Worm (Caenorhabditis elegans): ENCODE data around the gene ddo-1.

ddo-1 gene

ce11 chrV:17777127-17777526 lies at the start of gene ddo-1:
Gene ddo-1, minus strand, starts transcription at chrV:17777227.
- TF ChIP-seq dao-5 (tag; optimal IDR thresholded peaks at IDR 0.05) = no peak
- no peak for TF ChIP-seq W03F9.2 (tag; optimal IDR thresholded peaks at IDR 0.05)
- TF ChIP-seq him-1 (tag; optimal IDR thresholded peaks at IDR 0.05) = no peak

DNA sequence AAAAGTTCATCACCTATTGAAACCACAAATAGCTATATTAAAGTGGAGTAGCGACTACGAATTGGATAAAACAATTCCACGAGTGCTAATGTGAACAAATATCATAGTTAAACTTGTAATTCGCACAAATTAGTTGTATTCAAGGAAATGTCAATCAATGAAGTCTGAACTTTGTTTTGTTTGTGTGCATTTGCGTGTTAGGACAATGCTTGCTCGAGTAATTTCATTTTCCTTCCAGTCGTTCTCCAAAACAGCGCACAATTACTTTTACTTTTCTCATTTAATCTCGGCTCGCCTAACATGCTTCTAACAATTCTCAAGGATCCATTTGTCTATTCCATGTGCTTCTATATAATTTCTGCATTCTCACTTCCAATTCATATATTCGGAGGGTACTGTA lies 47.6 kb upstream of the ddo-1 start, which contains the start of gene srh-301:
Gene srh-301 (plus strand): TSS at position 301 of the 400 bp plus-strand sequence.
- no peak for TF ChIP-seq him-1 (tag; optimal IDR thresholded peaks at IDR 0.05)
- no peak for TF ChIP-seq dao-5 (tag; optimal IDR thresholded peaks at IDR 0.05)
- no peak for TF ChIP-seq W03F9.2 (tag; optimal IDR thresholded peaks at IDR 0.05)

DNA sequence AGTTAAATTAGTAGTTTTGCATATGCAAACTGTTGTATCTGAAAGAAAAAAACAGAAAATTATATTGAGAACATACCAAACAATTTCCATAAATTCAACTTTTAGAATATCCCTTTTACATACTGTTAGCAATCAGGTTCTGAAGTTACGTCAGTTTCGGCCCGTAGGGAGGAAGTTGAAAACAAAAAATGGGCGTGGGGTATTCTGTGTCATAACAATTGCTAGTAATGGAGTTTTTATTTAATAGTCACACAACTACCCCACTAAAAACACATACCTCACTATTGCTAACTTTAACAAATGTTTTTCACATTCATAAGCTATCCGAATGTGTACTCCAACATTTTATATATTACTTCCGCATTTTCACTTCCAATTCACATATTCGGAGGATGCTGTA lies 44.8 kb upstream of the ddo-1 start, which contains the start of gene srh-300:
Gene srh-300 (plus strand): TSS at position 301 of the 400 bp plus-strand sequence.
- no peak for TF ChIP-seq dao-5 (tag; optimal IDR thresholded peaks at IDR 0.05)
- no peak for TF ChIP-seq him-1 (tag; optimal IDR thresholded peaks at IDR 0.05)
- TF ChIP-seq W03F9.2 (tag; optimal IDR thresholded peaks at IDR 0.05) = no peak

- TF ChIP-seq dao-5 (tag; optimal IDR thresholded peaks at IDR 0.05) = no peak
- no peak for TF ChIP-seq W03F9.2 (tag; optimal IDR thresholded peaks at IDR 0.05)
- no peak for TF ChIP-seq him-1 (tag; optimal IDR thresholded peaks at IDR 0.05)
Observed at ce11 chrV:17819704-17820103, 42.7 kb upstream of the ddo-1 start.

DNA sequence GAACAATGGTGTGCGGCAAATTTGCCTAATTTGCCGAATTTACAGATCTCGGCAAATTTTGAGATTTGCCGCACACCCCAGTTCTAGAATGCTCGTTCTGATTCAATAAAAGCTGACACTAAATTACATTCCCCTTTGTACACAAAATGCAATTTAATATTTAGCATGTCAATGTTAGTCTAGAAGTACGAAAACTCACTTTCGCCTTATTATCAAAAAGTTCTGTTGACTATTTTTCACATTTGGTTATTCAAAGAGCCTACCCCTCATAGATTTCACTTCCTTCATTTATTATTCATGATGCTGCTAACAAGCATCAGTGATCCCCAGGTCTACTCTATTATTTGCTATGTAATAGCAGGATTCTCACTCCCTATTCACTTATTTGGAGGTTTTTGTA lies 41.5 kb upstream of the ddo-1 start, which contains the start of gene srh-298:
Gene srh-298 (plus strand): TSS at position 301 of the 400 bp plus-strand sequence.
- TF ChIP-seq dao-5 (tag; optimal IDR thresholded peaks at IDR 0.05) = no peak
- TF ChIP-seq him-1 (tag; optimal IDR thresholded peaks at IDR 0.05) = no peak
- TF ChIP-seq W03F9.2 (tag; optimal IDR thresholded peaks at IDR 0.05) = no peak

- TF ChIP-seq W03F9.2 (tag; optimal IDR thresholded peaks at IDR 0.05) (no peak), him-1 (tag; optimal IDR thresholded peaks at IDR 0.05) (no peak), dao-5 (tag; optimal IDR thresholded peaks at IDR 0.05) (no peak)
Observed at ce11 chrV:17812127-17812526, 35.1 kb upstream of the ddo-1 start.

ce11 chrV:17810053-17810452 lies 33.0 kb upstream of the ddo-1 start, which contains the start of gene srh-296:
Gene srh-296, plus strand, starts transcription at chrV:17810353.
- no peak for TF ChIP-seq him-1 (tag; optimal IDR thresholded peaks at IDR 0.05)
- no peak for TF ChIP-seq dao-5 (tag; optimal IDR thresholded peaks at IDR 0.05)
- TF ChIP-seq W03F9.2 (tag; optimal IDR thresholded peaks at IDR 0.05) = no peak

DNA sequence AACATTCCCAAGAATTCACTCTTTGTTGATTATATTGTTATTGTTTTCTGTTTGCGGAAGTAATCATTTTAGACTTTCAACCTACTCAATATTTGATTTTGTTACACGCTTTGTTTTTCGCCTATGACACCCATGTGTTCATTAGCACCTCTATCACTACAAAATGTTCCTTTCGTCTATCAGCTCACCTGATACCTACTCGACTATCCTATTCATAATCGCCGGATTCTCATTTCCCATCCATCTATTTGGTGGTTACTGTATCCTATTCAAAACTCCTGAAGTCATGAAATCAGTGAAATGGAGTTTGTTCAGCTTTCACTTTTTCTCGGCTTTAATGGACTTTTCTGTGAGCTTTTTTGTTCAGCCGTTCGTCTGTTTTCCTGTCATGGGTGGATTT lies 28.3 kb upstream of the ddo-1 start, which contains the start of gene srh-291:
Gene srh-291 (plus strand): TSS at position 301 of the 400 bp plus-strand sequence.
- TF ChIP-seq him-1 (tag; optimal IDR thresholded peaks at IDR 0.05) = no peak
- no peak for TF ChIP-seq W03F9.2 (tag; optimal IDR thresholded peaks at IDR 0.05)
- TF ChIP-seq dao-5 (tag; optimal IDR thresholded peaks at IDR 0.05) = no peak

DNA sequence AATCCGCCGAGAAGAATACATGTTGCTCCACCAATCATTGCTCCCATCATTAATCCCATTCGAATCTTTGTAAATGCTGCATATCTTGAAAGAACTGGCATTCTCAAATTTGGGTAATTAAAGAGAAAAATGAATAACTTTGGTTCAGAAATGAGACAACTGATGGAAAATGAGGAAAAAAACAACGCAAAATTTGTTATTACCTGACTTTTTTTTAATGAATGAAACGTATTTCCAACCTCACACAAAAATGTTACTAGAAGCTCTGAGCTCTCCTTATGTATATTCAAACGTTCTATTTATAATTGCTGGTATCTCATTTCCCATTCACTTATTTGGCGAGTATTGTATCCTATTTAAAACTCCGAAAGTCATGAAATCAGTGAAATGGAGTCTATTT lies 25.5 kb upstream of the ddo-1 start, which contains the start of the genes Y94A7B.11 and srh-292:
Gene Y94A7B.11 (minus strand): TSS at position 101 of the 400 bp plus-strand sequence.
Gene srh-292 (plus strand): TSS at position 251 of the 400 bp plus-strand sequence.
- TF ChIP-seq W03F9.2 (tag; optimal IDR thresholded peaks at IDR 0.05) (no peak), dao-5 (tag; optimal IDR thresholded peaks at IDR 0.05) (no peak), him-1 (tag; optimal IDR thresholded peaks at IDR 0.05) (no peak)

DNA sequence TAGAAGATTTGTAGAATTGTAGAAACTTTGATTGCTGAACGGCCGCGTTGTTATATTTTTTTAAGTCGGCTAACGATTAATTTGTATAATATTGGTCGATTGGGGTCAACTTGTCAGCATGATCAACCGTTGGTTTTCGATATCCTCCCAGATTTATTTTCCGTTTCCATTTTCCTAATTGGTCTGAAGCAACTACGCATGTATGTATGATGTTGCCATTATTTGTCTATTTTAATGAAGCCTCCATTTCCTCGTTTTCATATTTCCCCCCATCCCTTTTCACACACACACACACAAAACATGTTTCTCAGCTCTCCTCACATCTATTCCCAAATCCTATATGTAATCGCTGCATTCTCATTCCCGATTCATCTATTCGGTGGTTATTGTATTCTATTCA lies 23.5 kb upstream of the ddo-1 start, which contains the start of gene srh-287:
Gene srh-287 (plus strand): TSS at position 301 of the 400 bp plus-strand sequence.
- no peak for TF ChIP-seq him-1 (tag; optimal IDR thresholded peaks at IDR 0.05)
- TF ChIP-seq W03F9.2 (tag; optimal IDR thresholded peaks at IDR 0.05) = no peak
- TF ChIP-seq dao-5 (tag; optimal IDR thresholded peaks at IDR 0.05) = no peak

ce11 chrV:17798789-17799188 lies 21.8 kb upstream of the ddo-1 start, which contains the start of gene srx-18:
Gene srx-18, minus strand, starts transcription at chrV:17798889.
- TF ChIP-seq him-1 (tag; optimal IDR thresholded peaks at IDR 0.05) (no peak), W03F9.2 (tag; optimal IDR thresholded peaks at IDR 0.05) (no peak), dao-5 (tag; optimal IDR thresholded peaks at IDR 0.05) (no peak)

- TF ChIP-seq W03F9.2 (tag; optimal IDR thresholded peaks at IDR 0.05) (no peak), dao-5 (tag; optimal IDR thresholded peaks at IDR 0.05) (no peak), him-1 (tag; optimal IDR thresholded peaks at IDR 0.05) (no peak)
Observed at ce11 chrV:17795655-17796054, 18.6 kb upstream of the ddo-1 start, which contains the start of gene srh-288. Gene srh-288, minus strand, starts transcription at chrV:17795755.

ce11 chrV:17793986-17794385 lies 17.0 kb upstream of the ddo-1 start, which contains the start of gene srh-289:
Gene srh-289, minus strand, starts transcription at chrV:17794086.
- no peak for TF ChIP-seq dao-5 (tag; optimal IDR thresholded peaks at IDR 0.05)
- TF ChIP-seq him-1 (tag; optimal IDR thresholded peaks at IDR 0.05) = no peak
- TF ChIP-seq W03F9.2 (tag; optimal IDR thresholded peaks at IDR 0.05) = no peak

ce11 chrV:17790191-17790590 lies 13.2 kb upstream of the ddo-1 start, which contains the start of gene srh-290:
Gene srh-290, plus strand, starts transcription at chrV:17790491.
- TF ChIP-seq him-1 (tag; optimal IDR thresholded peaks at IDR 0.05) (no peak), W03F9.2 (tag; optimal IDR thresholded peaks at IDR 0.05) (no peak), dao-5 (tag; optimal IDR thresholded peaks at IDR 0.05) (no peak)
